Worm (Caenorhabditis elegans) whole organism, late embryonic: ENCODE data around the gene grl-21.

Experiments used
- C38D4.7 ChIP-seq: fragments of 200-800 bp; sonication (Bioruptor generic); optimal IDR thresholded peaks from 2 replicates; lab custom pipeline; 2018; ENCODE audit warnings: mild to moderate bottlenecking, missing genetic modification characterization, moderate library complexity, missing compliant biosample characterization
- F13H6.1 ChIP-seq: sonication (generic microtip); optimal IDR thresholded peaks from 2 replicates; lab custom pipeline; 2016; ENCODE audit warnings: missing genetic modification characterization, missing compliant biosample characterization
- K09A11.1 ChIP-seq: sonication (generic microtip); optimal IDR thresholded peaks from 2 replicates; lab custom pipeline; 2017; ENCODE audit warnings: antibody characterized with exemption, mild to moderate bottlenecking, missing genetic modification characterization, missing compliant biosample characterization; ENCODE audit not compliant: insufficient read depth
- ahr-1 ChIP-seq: sonication (generic microtip); optimal IDR thresholded peaks from 2 replicates; lab custom pipeline; 2016; ENCODE audit warnings: missing genetic modification characterization, missing compliant biosample characterization
- ceh-14 ChIP-seq: sonication (generic microtip); optimal IDR thresholded peaks from 2 replicates; lab custom pipeline; 2016; ENCODE audit warnings: missing genotype, missing genetic modification characterization, missing compliant biosample characterization
- ceh-18 ChIP-seq: sonication (generic microtip); optimal IDR thresholded peaks from 2 replicates; lab custom pipeline; 2016; ENCODE audit warnings: missing genetic modification characterization, missing compliant biosample characterization
- ceh-19 ChIP-seq: fragments of 200-800 bp; sonication (Bioruptor generic); optimal IDR thresholded peaks from 2 replicates; lab custom pipeline; 2018; ENCODE audit warnings: mild to moderate bottlenecking, missing genetic modification characterization, missing compliant biosample characterization
- ceh-2 ChIP-seq: sonication (generic microtip); optimal IDR thresholded peaks from 2 replicates; lab custom pipeline; 2016; ENCODE audit warnings: missing genotype, missing genetic modification characterization, missing compliant biosample characterization
- ceh-24 ChIP-seq: sonication (generic microtip); optimal IDR thresholded peaks from 2 replicates; lab custom pipeline; 2016; ENCODE audit warnings: mild to moderate bottlenecking, missing genetic modification characterization, missing compliant biosample characterization
- ceh-30 ChIP-seq: fragments of 150-350 bp; optimal IDR thresholded peaks from 2 replicates; lab custom pipeline; 2014; ENCODE audit warnings: missing biosample characterization, missing genetic modification characterization
- ceh-31 ChIP-seq: sonication (generic microtip); optimal IDR thresholded peaks from 2 replicates; lab custom pipeline; 2016; ENCODE audit warnings: missing genetic modification characterization, missing compliant biosample characterization
- ceh-9 ChIP-seq: sonication (generic microtip); optimal IDR thresholded peaks from 2 replicates; lab custom pipeline; 2016; ENCODE audit warnings: mild to moderate bottlenecking, missing genetic modification characterization, inconsistent platforms, missing compliant biosample characterization
- che-1 ChIP-seq: sonication (generic microtip); optimal IDR thresholded peaks from 2 replicates; lab custom pipeline; 2016; ENCODE audit warnings: mild to moderate bottlenecking, missing genetic modification characterization, missing compliant biosample characterization
- dmd-4 ChIP-seq: sonication (generic microtip); optimal IDR thresholded peaks from 2 replicates; lab custom pipeline; 2016; ENCODE audit warnings: borderline replicate concordance, missing genetic modification characterization, missing compliant biosample characterization
- fax-1 ChIP-seq: sonication (generic microtip); optimal IDR thresholded peaks from 2 replicates; lab custom pipeline; 2016; ENCODE audit warnings: missing genotype, missing genetic modification characterization, missing compliant biosample characterization
- fkh-10 ChIP-seq: fragments of 150-350 bp; optimal IDR thresholded peaks from 2 replicates; lab custom pipeline; 2014; ENCODE audit warnings: missing biosample characterization, missing genetic modification reagents, missing genetic modification characterization
- fkh-6 ChIP-seq: sonication (generic microtip); optimal IDR thresholded peaks from 2 replicates; lab custom pipeline; 2016; ENCODE audit warnings: missing genetic modification characterization, missing compliant biosample characterization
- gmeb-2 ChIP-seq: sonication (generic microtip); optimal IDR thresholded peaks from 2 replicates; lab custom pipeline; 2016; ENCODE audit warnings: missing genetic modification characterization, inconsistent platforms, missing compliant biosample characterization
- lin-11 ChIP-seq: fragments of 200-800 bp; sonication (Bioruptor generic); optimal IDR thresholded peaks from 2 replicates; lab custom pipeline; 2018; ENCODE audit warnings: mild to moderate bottlenecking, missing genetic modification characterization, missing compliant biosample characterization
- mec-3 ChIP-seq: sonication (generic microtip); optimal IDR thresholded peaks from 2 replicates; lab custom pipeline; 2016; ENCODE audit warnings: borderline replicate concordance, missing genetic modification characterization, missing compliant biosample characterization
- nfya-1 ChIP-seq: sonication (generic microtip); optimal IDR thresholded peaks from 2 replicates; lab custom pipeline; 2017; ENCODE audit warnings: missing genetic modification characterization, mild to moderate bottlenecking, missing compliant biosample characterization, antibody characterized with exemption, moderate library complexity
- nhr-232 ChIP-seq: sonication (generic microtip); optimal IDR thresholded peaks from 2 replicates; lab custom pipeline; 2016; ENCODE audit warnings: missing genetic modification characterization, missing compliant biosample characterization
- pag-3 ChIP-seq: sonication (generic microtip); optimal IDR thresholded peaks from 2 replicates; lab custom pipeline; 2016; ENCODE audit warnings: missing compliant biosample characterization, missing genetic modification characterization, borderline replicate concordance
- pax-1 ChIP-seq: fragments of 150-350 bp; optimal IDR thresholded peaks from 2 replicates; lab custom pipeline; 2014; ENCODE audit warnings: missing biosample characterization, missing genetic modification characterization
- pha-4 ChIP-seq: fragments of 150-350 bp; optimal IDR thresholded peaks from 2 replicates; lab custom pipeline; 2018; ENCODE audit warnings: missing biosample characterization, missing genetic modification reagents, missing genetic modification characterization
- pros-1 ChIP-seq: fragments of 150-350 bp; optimal IDR thresholded peaks from 2 replicates; lab custom pipeline; 2014; ENCODE audit warnings: missing biosample characterization, missing genetic modification reagents, missing genetic modification characterization
- rnt-1 ChIP-seq: sonication (generic microtip); optimal IDR thresholded peaks from 2 replicates; lab custom pipeline; 2016; ENCODE audit warnings: missing genetic modification characterization, missing compliant biosample characterization
- sdc-2 ChIP-seq: sonication (generic microtip); optimal IDR thresholded peaks from 2 replicates; lab custom pipeline; 2016; ENCODE audit warnings: missing genotype, missing genetic modification characterization, missing compliant biosample characterization
- sox-2 ChIP-seq: fragments of 200-800 bp; sonication (Bioruptor generic); IDR thresholded peaks from 2 replicates; pipeline ENCODE4 v1.3.6; 2022; ENCODE audit warnings: missing genetic modification reagents, missing genetic modification characterization, missing compliant biosample characterization
- syd-9 ChIP-seq: sonication (generic microtip); optimal IDR thresholded peaks from 2 replicates; lab custom pipeline; 2016; ENCODE audit warnings: mild to moderate bottlenecking, missing genetic modification characterization, moderate library complexity, missing compliant biosample characterization
- tbx-2 ChIP-seq: sonication (generic microtip); optimal IDR thresholded peaks from 2 replicates; lab custom pipeline; 2016; ENCODE audit warnings: missing genetic modification characterization, missing compliant biosample characterization
- tbx-7 ChIP-seq: sonication (generic microtip); optimal IDR thresholded peaks from 2 replicates; lab custom pipeline; 2016; ENCODE audit warnings: missing genotype, missing genetic modification characterization, missing compliant biosample characterization
- ttx-3 ChIP-seq: sonication (generic microtip); optimal IDR thresholded peaks from 2 replicates; lab custom pipeline; 2016; ENCODE audit warnings: missing genetic modification reagents, missing genetic modification characterization, missing compliant biosample characterization
- unc-3 ChIP-seq, 2 experiments: fragments of 200-800 bp in 1 of 2; sonication (Bioruptor generic) in 1 of 2; sonication (generic microtip) in 1 of 2; conservative IDR thresholded peaks in 1 of 2; optimal IDR thresholded peaks in 1 of 2; 2 replicates each; pipeline versions ENCODE4 v1.3.6 to Lab custom; 2016 to 2022; ENCODE audit warnings: missing compliant biosample characterization in 2 of 2, missing genetic modification characterization in 2 of 2, missing genetic modification reagents in 1 of 2
- unc-55 ChIP-seq: sonication (generic microtip); optimal IDR thresholded peaks from 2 replicates; lab custom pipeline; 2017; ENCODE audit warnings: missing biosample characterization, missing genetic modification reagents, missing genetic modification characterization
- zip-5 ChIP-seq: sonication (generic microtip); optimal IDR thresholded peaks from 2 replicates; lab custom pipeline; 2016; ENCODE audit warnings: missing genetic modification characterization, missing compliant biosample characterization

grl-21 gene

ce11 chrIV:10705176-10705575 lies 32.1 kb upstream of the grl-21 start, which contains the start of gene R102.10:
Gene R102.10, plus strand, starts transcription at chrIV:10705476.
- TF ChIP-seq sox-2 (no peak), pag-3 (tag; lab: Kevin White, UChicago) (no peak), ceh-19 (no peak), mec-3 (tag; lab: Kevin White, UChicago) (no peak), tbx-7 (tag; lab: Kevin White, UChicago) (no peak), ceh-24 (tag; lab: Kevin White, UChicago) (no peak), ceh-30 (no peak), dmd-4 (tag; lab: Kevin White, UChicago) (no peak), fkh-10 (GFP tag; lab: Kevin White, UChicago) (no peak), tbx-2 (tag; lab: Kevin White, UChicago) (no peak), fkh-6 (tag; lab: Kevin White, UChicago) (no peak), rnt-1 (tag; lab: Kevin White, UChicago) (no peak), nfya-1 (tag; lab: Kevin White, UChicago) (no peak), ceh-9 (no peak), K09A11.1 (tag; lab: Kevin White, UChicago) (no peak), ahr-1 (tag; lab: Kevin White, UChicago) (no peak), che-1 (no peak), pros-1 (no peak), ceh-2 (tag; lab: Kevin White, UChicago) (no peak), F13H6.1 (tag; lab: Kevin White, UChicago) (no peak)

- TF ChIP-seq pha-4 (tag; lab: Kevin White, UChicago) = no peak
- TF ChIP-seq nhr-232 (tag; lab: Kevin White, UChicago) = no peak
- TF ChIP-seq K09A11.1 (tag; lab: Kevin White, UChicago) = no peak
- no peak for TF ChIP-seq fax-1 (tag; lab: Kevin White, UChicago)
- no peak for TF ChIP-seq ceh-9
- TF ChIP-seq gmeb-2 = no peak
Measured at ce11 chrIV:10706090-10706489, 31.2 kb upstream of the grl-21 start, which contains the start of gene R102.6. Gene R102.6, minus strand, starts transcription at chrIV:10706190.

- TF ChIP-seq C38D4.7 (GFP tag; lab: Kevin White, UChicago) = no peak
- no peak for TF ChIP-seq dmd-4 (tag; lab: Kevin White, UChicago)
- TF ChIP-seq nfya-1 (tag; lab: Kevin White, UChicago) = no peak
- TF ChIP-seq ceh-24 (tag; lab: Kevin White, UChicago) = no peak
- TF ChIP-seq syd-9 (tag; lab: Kevin White, UChicago) = no peak
- TF ChIP-seq F13H6.1 (tag; lab: Kevin White, UChicago) = no peak
- no peak for TF ChIP-seq che-1
Measured at ce11 chrIV:10711729-10712128, 25.5 kb upstream of the grl-21 start, which contains the start of gene glb-21. Gene glb-21, minus strand, starts transcription at chrIV:10711794.

ce11 chrIV:10714594-10714993 lies 22.7 kb upstream of the grl-21 start:
- TF ChIP-seq unc-55 (no peak), ceh-14 (tag; lab: Kevin White, UChicago) (no peak), ceh-31 (tag; lab: Kevin White, UChicago) (peak; percentile 8), fkh-6 (tag; lab: Kevin White, UChicago) (no peak), ahr-1 (tag; lab: Kevin White, UChicago) (no peak), nhr-232 (tag; lab: Kevin White, UChicago) (no peak), lin-11 (no peak), sdc-2 (no peak), unc-3 (GFP tag; conservative IDR thresholded peaks at IDR 0.05; lab: Robert Waterston, UW) (no peak), unc-3 (tag; optimal IDR thresholded peaks at IDR 0.05; lab: Kevin White, UChicago) (no peak), pax-1 (tag; lab: Kevin White, UChicago) (no peak), ceh-24 (tag; lab: Kevin White, UChicago) (no peak), nfya-1 (tag; lab: Kevin White, UChicago) (peak; percentile 21), ttx-3 (no peak), ceh-18 (tag; lab: Kevin White, UChicago) (no peak), zip-5 (tag; lab: Kevin White, UChicago) (no peak), K09A11.1 (tag; lab: Kevin White, UChicago) (no peak)
